Fruit fly (Drosophila melanogaster): Measurements from ENCODE around the gene CG32485.

CG32485 gene

DNA sequence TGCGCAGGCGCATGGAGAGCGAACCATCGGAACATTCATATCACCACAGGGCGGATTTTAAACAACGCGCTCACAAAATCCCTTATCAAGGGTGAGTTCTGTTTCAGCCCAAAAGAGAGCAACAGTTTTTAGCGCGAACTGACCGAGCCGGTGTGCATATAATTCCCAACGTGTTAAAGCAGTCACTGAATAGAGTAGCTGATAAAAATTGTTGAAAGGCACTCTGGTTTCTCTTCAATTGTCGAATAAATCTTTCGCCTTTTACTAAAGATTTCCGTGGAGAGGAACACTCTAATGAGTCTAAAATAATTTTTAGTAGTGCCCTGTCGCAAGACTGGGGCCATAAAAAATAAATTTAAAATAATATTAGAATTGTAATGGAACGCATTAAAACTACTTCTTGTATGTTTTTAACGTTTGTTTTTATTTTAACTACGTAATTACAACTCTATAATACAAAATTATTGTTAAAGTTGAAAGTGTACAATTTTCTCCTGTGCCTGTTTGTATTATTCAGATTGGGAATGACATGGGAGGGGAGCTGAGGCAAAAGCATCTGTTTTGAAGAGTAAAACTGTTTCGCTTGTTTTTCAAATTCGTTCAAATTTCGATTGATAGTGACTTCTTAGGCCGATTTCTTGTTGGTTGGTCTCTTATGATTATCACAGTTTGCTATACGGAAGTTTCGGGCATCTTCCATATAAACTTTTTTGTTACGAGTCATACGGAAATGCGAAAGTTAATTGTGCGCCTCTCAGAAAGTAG is 40.6 kb downstream of the CG32485 start (continued):
- peak; percentile 24; the same call in 1 of the 2 replicates for TF ChIP-seq sisA (GFP tag; IDR thresholded peaks at IDR 0.05)
- no peak for TF ChIP-seq Dip2 (GFP tag; IDR thresholded peaks at IDR 0.05)
- TF ChIP-seq amos (GFP tag; IDR thresholded peaks at IDR 0.05; ENCODE audit: partially characterized antibody): peak; percentile 50; the same call in 1 of the 2 replicates
- TF ChIP-seq CG7987 (GFP tag; optimal IDR thresholded peaks at IDR 0.05): no peak
- peak; percentile 19 for TF ChIP-seq CG6254 (GFP tag; optimal IDR thresholded peaks at IDR 0.05)
- TF ChIP-seq ato (GFP tag; IDR thresholded peaks at IDR 0.05; ENCODE audit: partially characterized antibody): peak; percentile 55; the same call in 1 of the 2 replicates
- TF ChIP-seq cg (GFP tag; optimal IDR thresholded peaks at IDR 0.05): no peak
- TF ChIP-seq klu (GFP tag; IDR thresholded peaks at IDR 0.05): no peak
- 0 out of 2 replicates have a peak, but pooled peaks have one; percentile 14 for TF ChIP-seq lmd (GFP tag; IDR thresholded peaks at IDR 0.05)
- no peak; the same call in 2 of the 3 replicates for TF ChIP-seq CG11093 (GFP tag; IDR thresholded peaks at IDR 0.05)
- no peak for TF ChIP-seq TFAM (GFP tag; optimal IDR thresholded peaks at IDR 0.05)
- TF ChIP-seq CG2129 (GFP tag; IDR thresholded peaks at IDR 0.05; ENCODE audit: partially characterized antibody): no peak
- 0 out of 2 replicates have a peak, but pooled peaks have one; percentile 5 for TF ChIP-seq CG8765 (GFP tag; IDR thresholded peaks at IDR 0.05)
- no peak for TF ChIP-seq nerfin-2 (GFP tag; IDR thresholded peaks at IDR 0.05; ENCODE audit: partially characterized antibody)
- peak; percentile 50; the same call in 1 of the 3 replicates for TF ChIP-seq otp (GFP tag; IDR thresholded peaks at IDR 0.05)
- no peak for TF ChIP-seq CG7357 (GFP tag; IDR thresholded peaks at IDR 0.05)
- TF ChIP-seq knrl (GFP tag; IDR thresholded peaks at IDR 0.05; ENCODE audit: partially characterized antibody): peak; percentile 62; the same call in 1 of the 3 replicates
- TF ChIP-seq Abd-B (GFP tag; optimal IDR thresholded peaks at IDR 0.05): no peak
- no peak for TF ChIP-seq usp (GFP tag; optimal IDR thresholded peaks at IDR 0.05)
- no peak for TF ChIP-seq CG8478 (optimal IDR thresholded peaks at IDR 0.05)
- no peak for TF ChIP-seq CG10147 (GFP tag; optimal IDR thresholded peaks at IDR 0.05)
- TF ChIP-seq CG17328 (GFP tag; IDR thresholded peaks at IDR 0.05): peak; percentile 43; the same call in 1 of the 2 replicates
- TF ChIP-seq gcm2 (GFP tag; optimal IDR thresholded peaks at IDR 0.05): no peak
- TF ChIP-seq sens-2 (GFP tag; IDR thresholded peaks at IDR 0.05): peak; percentile 30; the same call in 1 of the 2 replicates
- TF ChIP-seq jigr1 (GFP tag; IDR thresholded peaks at IDR 0.05): peak; percentile 43; the same call in 1 of the 3 replicates
- no peak for TF ChIP-seq CG2678 (tag; optimal IDR thresholded peaks at IDR 0.05)
- TF ChIP-seq CG7839 (tag; optimal IDR thresholded peaks at IDR 0.05): peak; percentile 58
- no peak for TF ChIP-seq ind (GFP tag; optimal IDR thresholded peaks at IDR 0.05)
- TF ChIP-seq CG12071 (GFP tag; optimal IDR thresholded peaks at IDR 0.05): no peak
- TF ChIP-seq pho (GFP tag; optimal IDR thresholded peaks at IDR 0.05): peak; percentile 16
- TF ChIP-seq zfh2 (GFP tag; optimal IDR thresholded peaks at IDR 0.05): no peak
- TF ChIP-seq CG3163 (GFP tag; optimal IDR thresholded peaks at IDR 0.05): peak; percentile 31
- no peak for TF ChIP-seq NK7.1 (GFP tag; optimal IDR thresholded peaks at IDR 0.05)
- peak; percentile 52; the same call in 1 of the 2 replicates for TF ChIP-seq Rfx (GFP tag; IDR thresholded peaks at IDR 0.05)
- TF ChIP-seq Deaf1 (tag; optimal IDR thresholded peaks at IDR 0.05): no peak
- no peak for TF ChIP-seq CG30020 (tag; optimal IDR thresholded peaks at IDR 0.05)
- TF ChIP-seq tio (GFP tag; optimal IDR thresholded peaks at IDR 0.05): no peak
- no peak for TF ChIP-seq CG34224 (GFP tag; IDR thresholded peaks at IDR 0.05; ENCODE audit: partially characterized antibody)
- peak; percentile 45 for TF ChIP-seq CG4360 (GFP tag; IDR thresholded peaks at IDR 0.05)
- peak; percentile 8 for TF ChIP-seq Atf3 (GFP tag; optimal IDR thresholded peaks at IDR 0.05)
- TF ChIP-seq chinmo (GFP tag; IDR thresholded peaks at IDR 0.05; ENCODE audit: partially characterized antibody): 0 out of 4 replicates have a peak, but pooled peaks have one; percentile 69
- TF ChIP-seq stc (GFP tag; IDR thresholded peaks at IDR 0.05): peak; percentile 63
- TF ChIP-seq CG10431 (GFP tag; optimal IDR thresholded peaks at IDR 0.05): peak; percentile 23
- peak; percentile 30 for TF ChIP-seq ERR (GFP tag; optimal IDR thresholded peaks at IDR 0.05)
- no peak for TF ChIP-seq eyg (GFP tag; optimal IDR thresholded peaks at IDR 0.05)
- no peak for TF ChIP-seq CG31224 (GFP tag; IDR thresholded peaks at IDR 0.05)
- peak; percentile 78 for TF ChIP-seq ci (GFP tag; IDR thresholded peaks at IDR 0.05)
- TF ChIP-seq so (GFP tag; IDR thresholded peaks at IDR 0.05): no peak; the same call in 2 of the 3 replicates
- TF ChIP-seq rib (GFP tag; IDR thresholded peaks at IDR 0.05): peak; percentile 51; the same call in 1 of the 2 replicates

All from whole organism, embryonic.